Fruit fly (Drosophila melanogaster): ENCODE measurements around the gene CG34382.
A peak's percentile ranks its signal among the peaks of the same experiment; 100 is the strongest.

Gene CG34382

dm6 chr3L:9859624-9860023, 19.2 kb upstream of the CG34382 start, which contains the start of gene CG10809:
Gene CG10809 (minus strand): TSS chr3L:9859889.
- no peak for TF ChIP-seq CG4730 (GFP tag; IDR thresholded peaks at IDR 0.05)
- no peak for TF ChIP-seq CG8359 (GFP tag; optimal IDR thresholded peaks at IDR 0.05; ENCODE audit: borderline replicate concordance)
- TF ChIP-seq CG4360 (GFP tag; IDR thresholded peaks at IDR 0.05), result no peak
- peak; percentile 22 for TF ChIP-seq CG18764 (GFP tag; optimal IDR thresholded peaks at IDR 0.05)
- no peak for TF ChIP-seq gsb-n (tag; optimal IDR thresholded peaks at IDR 0.05)
- peak; percentile 52 for TF ChIP-seq CG18262 (tag; optimal IDR thresholded peaks at IDR 0.05)
- no peak for TF ChIP-seq Atf3 (GFP tag; optimal IDR thresholded peaks at IDR 0.05)
- peak; percentile 81 for TF ChIP-seq MESR4 (GFP tag; optimal IDR thresholded peaks at IDR 0.05)
- TF ChIP-seq CG9609 (GFP tag; optimal IDR thresholded peaks at IDR 0.05), result peak; percentile 20
- no peak for TF ChIP-seq Meics (GFP tag; optimal IDR thresholded peaks at IDR 0.05)
- TF ChIP-seq Hr39 (optimal IDR thresholded peaks at IDR 0.05), result no peak
- TF ChIP-seq Med (GFP tag), result peak; percentile 88
- TF ChIP-seq toy (GFP tag; IDR thresholded peaks at IDR 0.05), result no peak
- TF ChIP-seq CG8944 (GFP tag; optimal IDR thresholded peaks at IDR 0.05), result no peak
- TF ChIP-seq CG15601 (tag; optimal IDR thresholded peaks at IDR 0.05), result peak; percentile 42
- TF ChIP-seq HmgD (GFP tag; optimal IDR thresholded peaks at IDR 0.05), result peak; percentile 25
- TF ChIP-seq sima (GFP tag; optimal IDR thresholded peaks at IDR 0.05), result no peak
- TF ChIP-seq Taf1 (GFP tag; IDR thresholded peaks at IDR 0.05), result no peak
- TF ChIP-seq CG7963 (GFP tag; IDR thresholded peaks at IDR 0.05; ENCODE audit: partially characterized antibody), result peak; percentile 89
- TF ChIP-seq ara (GFP tag; IDR thresholded peaks at IDR 0.05), result no peak
- TF ChIP-seq NK7.1 (GFP tag; optimal IDR thresholded peaks at IDR 0.05), result no peak
- peak; percentile 42 for TF ChIP-seq CG17829 (tag; optimal IDR thresholded peaks at IDR 0.05)
- TF ChIP-seq hth (optimal IDR thresholded peaks at IDR 0.05), result no peak
- peak; percentile 44 for TF ChIP-seq zfh2 (GFP tag; optimal IDR thresholded peaks at IDR 0.05)
- TF ChIP-seq CG9932 (GFP tag; IDR thresholded peaks at IDR 0.05), result peak; percentile 72
- TF ChIP-seq br (optimal IDR thresholded peaks at IDR 0.05), result no peak
- no peak for TF ChIP-seq D (optimal IDR thresholded peaks at IDR 0.05)
- no peak for TF ChIP-seq D (GFP tag; optimal IDR thresholded peaks at IDR 0.05)
- no peak for TF ChIP-seq CG10321 (GFP tag; IDR thresholded peaks at IDR 0.05)
- TF ChIP-seq CG16813 (GFP tag; IDR thresholded peaks at IDR 0.05; ENCODE audit: partially characterized antibody), result peak; percentile 95
- TF ChIP-seq CG16815 (GFP tag; optimal IDR thresholded peaks at IDR 0.05), result no peak
- TF ChIP-seq z (GFP tag; IDR thresholded peaks at IDR 0.05), result no peak
- no peak for TF ChIP-seq gsb (GFP tag; IDR thresholded peaks at IDR 0.05)
- no peak for TF ChIP-seq CG10431 (GFP tag; optimal IDR thresholded peaks at IDR 0.05)
- no peak for TF ChIP-seq crc (GFP tag; optimal IDR thresholded peaks at IDR 0.05)
- TF ChIP-seq Ravus (GFP tag; IDR thresholded peaks at IDR 0.05), result no peak
- no peak for TF ChIP-seq CG2889 (GFP tag; IDR thresholded peaks at IDR 0.05)
- no peak for TF ChIP-seq gem (tag; optimal IDR thresholded peaks at IDR 0.05)
- TF ChIP-seq Elba2 (GFP tag; optimal IDR thresholded peaks at IDR 0.05), result peak; percentile 49
- peak; percentile 20 for TF ChIP-seq CG10654 (GFP tag; optimal IDR thresholded peaks at IDR 0.05)
- TF ChIP-seq CG12071 (GFP tag; optimal IDR thresholded peaks at IDR 0.05), result no peak
- no peak for TF ChIP-seq CG11723 (GFP tag; optimal IDR thresholded peaks at IDR 0.05)
- no peak for TF ChIP-seq Dfd (GFP tag; optimal IDR thresholded peaks at IDR 0.05)
- no peak for TF ChIP-seq fd3F (GFP tag; optimal IDR thresholded peaks at IDR 0.05)
- TF ChIP-seq CG4424 (GFP tag; optimal IDR thresholded peaks at IDR 0.05), result peak; percentile 45
- TF ChIP-seq CG14710 (tag; optimal IDR thresholded peaks at IDR 0.05), result peak; percentile 79
- TF ChIP-seq tna (GFP tag; IDR thresholded peaks at IDR 0.05; ENCODE audit: partially characterized antibody), result peak; percentile 89
- TF ChIP-seq CG32767 (GFP tag; IDR thresholded peaks at IDR 0.05), result peak; percentile 73
- TF ChIP-seq p53 (GFP tag; optimal IDR thresholded peaks at IDR 0.05), result no peak
- no peak for TF ChIP-seq CG8388 (GFP tag; optimal IDR thresholded peaks at IDR 0.05)
- no peak for TF ChIP-seq Dek (tag; optimal IDR thresholded peaks at IDR 0.05)
- no peak for TF ChIP-seq CG12219 (GFP tag; optimal IDR thresholded peaks at IDR 0.05)
- no peak for TF ChIP-seq chm (GFP tag; IDR thresholded peaks at IDR 0.05)
- TF ChIP-seq slp2 (GFP tag; optimal IDR thresholded peaks at IDR 0.05), result peak; percentile 7
